Worm (Caenorhabditis elegans) whole organism, mixed stage, embryonic: ENCODE results near the gene R02E12.12.

Experiments
- M03D4.4 ChIP-seq: sonication (generic microtip); optimal IDR thresholded peaks from 2 replicates; lab custom pipeline; 2017; ENCODE audit warnings: mild to moderate bottlenecking, missing genetic modification characterization, missing compliant biosample characterization
- bed-3 ChIP-seq: fragments of 200-800 bp; sonication (Bioruptor generic); optimal IDR thresholded peaks from 3 replicates; lab custom pipeline; 2018; ENCODE audit warnings: mild to moderate bottlenecking, missing genetic modification characterization, moderate library complexity, missing compliant biosample characterization
- blmp-1 ChIP-seq: fragments of 150-350 bp; optimal IDR thresholded peaks from 2 replicates; lab custom pipeline; 2014; ENCODE audit warnings: missing biosample characterization, missing genetic modification characterization
- ceh-39 ChIP-seq: fragments of 150-350 bp; optimal IDR thresholded peaks from 2 replicates; lab custom pipeline; 2014; ENCODE audit warnings: missing biosample characterization, missing genetic modification characterization
- ceh-83 ChIP-seq: fragments of 200-800 bp; sonication (Bioruptor generic); optimal IDR thresholded peaks from 2 replicates; lab custom pipeline; 2018; ENCODE audit warnings: mild to moderate bottlenecking, missing genetic modification characterization, missing compliant biosample characterization
- ces-1 ChIP-seq: fragments of 150-350 bp; optimal IDR thresholded peaks from 2 replicates; lab custom pipeline; 2014; ENCODE audit warnings: missing biosample characterization, missing genetic modification reagents, missing genetic modification characterization
- cnd-1 ChIP-seq: fragments of 200-800 bp; sonication (Bioruptor generic); optimal IDR thresholded peaks from 2 replicates; lab custom pipeline; 2018; ENCODE audit warnings: mild to moderate bottlenecking, missing genetic modification characterization, missing compliant biosample characterization
- drap-1 ChIP-seq: fragments of 200-800 bp; sonication (Bioruptor generic); optimal IDR thresholded peaks from 3 replicates; lab custom pipeline; 2018; ENCODE audit warnings: mild to moderate bottlenecking, missing genetic modification characterization, missing compliant biosample characterization
- flh-1 ChIP-seq: fragments of 200-800 bp; sonication (Bioruptor generic); optimal IDR thresholded peaks from 2 replicates; lab custom pipeline; 2018; ENCODE audit warnings: mild to moderate bottlenecking, missing genetic modification characterization, moderate library complexity, missing compliant biosample characterization
- ham-2 ChIP-seq: fragments of 200-800 bp; sonication (Bioruptor generic); optimal IDR thresholded peaks from 2 replicates; lab custom pipeline; 2018; ENCODE audit warnings: mild to moderate bottlenecking, missing genetic modification characterization, missing compliant biosample characterization
- hlh-1 ChIP-seq: fragments of 150-350 bp; optimal IDR thresholded peaks from 2 replicates; lab custom pipeline; 2014; ENCODE audit warnings: missing biosample characterization, missing genetic modification reagents, missing genetic modification characterization
- lin-32 ChIP-seq: fragments of 200-800 bp; sonication (Bioruptor generic); optimal IDR thresholded peaks from 2 replicates; lab custom pipeline; 2018; ENCODE audit warnings: mild to moderate bottlenecking, missing genetic modification characterization, missing compliant biosample characterization
- lsy-2 ChIP-seq: fragments of 150-350 bp; optimal IDR thresholded peaks from 2 replicates; lab custom pipeline; 2014; ENCODE audit warnings: missing biosample characterization, missing genetic modification characterization
- mab-5 ChIP-seq: fragments of 150-350 bp; optimal IDR thresholded peaks from 2 replicates; lab custom pipeline; 2014; ENCODE audit warnings: missing biosample characterization, missing genetic modification characterization
- mep-1 ChIP-seq: fragments of 150-350 bp; optimal IDR thresholded peaks from 2 replicates; lab custom pipeline; 2017; ENCODE audit warnings: missing biosample characterization, missing genetic modification reagents, missing genetic modification characterization, inconsistent platforms
- mls-2 ChIP-seq: sonication (generic microtip); optimal IDR thresholded peaks from 2 replicates; lab custom pipeline; 2016; ENCODE audit warnings: mild to moderate bottlenecking, missing genetic modification characterization, moderate library complexity, missing compliant biosample characterization
- nhr-12 ChIP-seq: fragments of 150-350 bp; optimal IDR thresholded peaks from 2 replicates; lab custom pipeline; 2014; ENCODE audit warnings: missing biosample characterization, missing genetic modification characterization
- nhr-2 ChIP-seq: fragments of 150-350 bp; optimal IDR thresholded peaks from 2 replicates; lab custom pipeline; 2014; ENCODE audit warnings: missing biosample characterization, missing genetic modification characterization
- nhr-237 ChIP-seq: fragments of 150-350 bp; optimal IDR thresholded peaks from 2 replicates; lab custom pipeline; 2014; ENCODE audit warnings: missing biosample characterization, missing genetic modification characterization
- nhr-28 ChIP-seq: fragments of 150-350 bp; optimal IDR thresholded peaks from 2 replicates; lab custom pipeline; 2014; ENCODE audit warnings: missing biosample characterization, missing genetic modification characterization
- pha-4 ChIP-seq: fragments of 150-350 bp; optimal IDR thresholded peaks from 2 replicates; lab custom pipeline; 2018; ENCODE audit warnings: missing biosample characterization, missing genetic modification reagents, missing genetic modification characterization
- sem-2 ChIP-seq: fragments of 200-800 bp; sonication (Bioruptor generic); optimal IDR thresholded peaks from 2 replicates; lab custom pipeline; 2018; ENCODE audit warnings: mild to moderate bottlenecking, missing genetic modification characterization, missing compliant biosample characterization
- snpc-4 ChIP-seq: fragments of 150-350 bp; optimal IDR thresholded peaks from 2 replicates; lab custom pipeline; 2014; ENCODE audit warnings: missing biosample characterization, missing genetic modification characterization
- tbx-8 ChIP-seq: fragments of 200-800 bp; sonication (Bioruptor generic); optimal IDR thresholded peaks from 2 replicates; lab custom pipeline; 2018; ENCODE audit warnings: mild to moderate bottlenecking, missing genetic modification characterization, moderate library complexity, missing compliant biosample characterization
- unc-120 ChIP-seq: sonication (generic microtip); optimal IDR thresholded peaks from 2 replicates; lab custom pipeline; 2017; ENCODE audit warnings: missing genetic modification characterization, missing compliant biosample characterization; ENCODE audit not compliant: poor library complexity, severe bottlenecking
- unc-39 ChIP-seq: fragments of 150-350 bp; optimal IDR thresholded peaks from 2 replicates; lab custom pipeline; 2014; ENCODE audit warnings: missing biosample characterization, missing genetic modification characterization
- unc-62 ChIP-seq: fragments of 150-350 bp; optimal IDR thresholded peaks from 2 replicates; lab custom pipeline; 2014; ENCODE audit warnings: missing biosample characterization, missing genetic modification reagents, missing genetic modification characterization
- zip-8 ChIP-seq: fragments of 150-350 bp; optimal IDR thresholded peaks from 2 replicates; lab custom pipeline; 2014; ENCODE audit warnings: missing biosample characterization, missing genetic modification characterization
- ztf-11 ChIP-seq: fragments of 150-350 bp; optimal IDR thresholded peaks from 2 replicates; lab custom pipeline; 2014; ENCODE audit warnings: missing biosample characterization, missing genetic modification characterization

Gene R02E12.12

DNA sequence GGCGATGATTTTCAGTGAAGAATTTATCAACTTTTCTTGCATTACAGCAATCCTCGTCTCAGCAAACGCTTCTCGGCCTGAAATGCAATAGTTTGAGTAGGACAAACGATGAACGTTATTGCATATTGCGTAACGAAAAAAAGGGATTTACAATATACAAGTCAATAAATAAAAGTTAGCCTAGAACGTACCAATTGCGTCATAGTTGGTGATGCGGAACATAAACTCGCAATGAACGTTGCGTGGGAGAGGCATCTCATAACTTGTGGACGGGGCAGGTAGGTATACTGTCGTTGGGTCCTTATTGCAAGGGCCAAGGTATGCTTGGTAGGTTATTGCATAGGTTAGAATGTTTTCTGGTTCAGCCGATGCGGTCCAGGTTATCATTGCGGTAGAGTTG lies 32.5 kb upstream of the R02E12.12 start:
- no peak for TF ChIP-seq hlh-1
- TF ChIP-seq zip-8 (tag; lab: Kevin White, UChicago): peak; percentile 98
- TF ChIP-seq nhr-2 (tag; lab: Kevin White, UChicago): peak; percentile 83
- no peak for TF ChIP-seq mep-1 (tag; lab: Kevin White, UChicago)

DNA sequence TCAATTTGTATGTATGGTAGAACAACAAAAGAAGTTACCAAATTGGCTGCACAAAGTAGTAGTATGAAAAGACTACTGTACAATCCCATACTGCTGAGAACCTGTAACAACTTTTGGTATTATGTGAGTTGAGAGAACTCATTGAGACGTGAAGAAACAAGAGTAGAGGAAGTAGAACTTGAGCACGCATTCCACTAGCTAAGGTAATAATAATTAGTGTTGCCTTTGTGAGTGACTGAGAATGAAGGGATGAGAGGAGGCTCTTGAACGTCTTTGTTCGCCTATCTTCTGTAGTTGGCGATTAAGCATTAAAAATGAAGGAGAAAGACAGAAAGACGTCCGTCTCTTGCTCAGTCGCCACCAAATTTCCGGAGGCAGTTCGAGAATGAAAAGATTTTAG lies 29.8 kb upstream of the R02E12.12 start, which contains the start of gene C16B8.4:
C16B8.4 (minus strand) TSS at position 101 of the 400 bp plus-strand sequence.
- TF ChIP-seq unc-62 (GFP tag; lab: Kevin White, UChicago): no peak
- TF ChIP-seq ham-2: no peak
- TF ChIP-seq cnd-1: no peak
- no peak for TF ChIP-seq nhr-12 (tag; lab: Kevin White, UChicago)
- TF ChIP-seq nhr-2 (tag; lab: Kevin White, UChicago): no peak
- TF ChIP-seq tbx-8 (GFP tag; lab: Kevin White, UChicago): no peak
- TF ChIP-seq mls-2 (tag; lab: Kevin White, UChicago): no peak
- TF ChIP-seq snpc-4: no peak
- no peak for TF ChIP-seq mab-5 (tag; lab: Kevin White, UChicago)
- no peak for TF ChIP-seq flh-1
- no peak for TF ChIP-seq sem-2
- no peak for TF ChIP-seq zip-8 (tag; lab: Kevin White, UChicago)
- no peak for TF ChIP-seq bed-3 (GFP tag; lab: Kevin White, UChicago)
- TF ChIP-seq ceh-39 (tag; lab: Kevin White, UChicago): no peak
- TF ChIP-seq lin-32: no peak
- TF ChIP-seq lsy-2 (tag; lab: Kevin White, UChicago): no peak
- no peak for TF ChIP-seq ces-1 (GFP tag; lab: Kevin White, UChicago)
- TF ChIP-seq, all 35 proteins: peak for 0

DNA sequence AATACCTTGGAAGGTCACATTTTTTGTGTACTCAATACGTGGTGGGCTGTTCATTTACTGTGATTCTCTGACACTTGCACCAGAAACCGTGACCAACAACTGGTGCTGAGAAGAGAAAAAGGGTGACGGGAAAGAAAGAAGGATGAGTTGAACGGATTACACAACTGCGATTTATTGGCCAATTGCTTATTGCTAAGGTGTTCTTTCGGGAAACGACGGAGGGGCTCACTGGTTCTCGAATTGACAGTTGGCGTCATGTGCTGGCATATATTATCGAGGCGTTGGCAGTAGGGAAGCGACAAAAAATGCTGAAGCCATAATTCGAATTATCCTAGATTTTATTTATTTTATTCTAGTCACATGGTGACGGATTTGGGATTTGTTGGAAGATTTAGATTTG lies 29.2 kb upstream of the R02E12.12 start:
- TF ChIP-seq hlh-1 (peak; percentile 87), sem-2 (no peak), nhr-28 (no peak), drap-1 (GFP tag; lab: Kevin White, UChicago) (no peak), nhr-2 (tag; lab: Kevin White, UChicago) (peak; percentile 39), unc-62 (GFP tag; lab: Kevin White, UChicago) (no peak), pha-4 (tag; lab: Kevin White, UChicago) (no peak), blmp-1 (tag; lab: Kevin White, UChicago) (no peak), mls-2 (tag; lab: Kevin White, UChicago) (no peak), nhr-12 (tag; lab: Kevin White, UChicago) (no peak), M03D4.4 (tag; lab: Kevin White, UChicago) (no peak)

- no peak for TF ChIP-seq unc-120 (tag; lab: Kevin White, UChicago)
- TF ChIP-seq hlh-1: peak; percentile 81
- no peak for TF ChIP-seq ham-2
- TF ChIP-seq mep-1 (tag; lab: Kevin White, UChicago): no peak
- peak; percentile 77 for TF ChIP-seq unc-62 (GFP tag; lab: Kevin White, UChicago)
- no peak for TF ChIP-seq unc-39 (tag; lab: Kevin White, UChicago)
- no peak for TF ChIP-seq snpc-4
- no peak for TF ChIP-seq lsy-2 (tag; lab: Kevin White, UChicago)
- TF ChIP-seq ceh-39 (tag; lab: Kevin White, UChicago): no peak
Observed at ce11 chrX:3976755-3977154, 26.6 kb upstream of the R02E12.12 start.

DNA sequence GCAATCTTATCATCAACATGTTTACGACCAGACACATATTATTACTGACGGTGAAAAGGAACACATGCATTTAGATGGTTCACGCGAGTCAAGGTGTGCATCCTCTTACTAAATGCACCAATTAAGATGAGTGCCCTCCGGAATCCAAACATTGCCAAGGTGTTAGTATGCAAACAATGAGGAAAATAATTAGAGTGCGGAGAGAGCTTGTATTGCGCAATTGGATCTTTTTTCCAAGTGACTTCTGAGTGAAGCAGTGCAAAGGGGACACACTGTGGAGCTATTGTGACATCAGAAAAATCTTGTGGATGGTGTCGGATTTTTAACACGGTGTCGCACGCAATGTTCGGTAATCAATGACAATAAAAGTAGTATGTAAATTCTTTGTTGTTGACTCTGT lies 26.0 kb upstream of the R02E12.12 start:
- no peak for TF ChIP-seq mep-1 (tag; lab: Kevin White, UChicago)
- TF ChIP-seq M03D4.4 (tag; lab: Kevin White, UChicago): no peak
- TF ChIP-seq ham-2: no peak
- TF ChIP-seq blmp-1 (tag; lab: Kevin White, UChicago): no peak
- TF ChIP-seq ceh-83 (GFP tag; lab: Kevin White, UChicago): no peak
- no peak for TF ChIP-seq nhr-237 (tag; lab: Kevin White, UChicago)
- peak; percentile 83 for TF ChIP-seq nhr-2 (tag; lab: Kevin White, UChicago)
- peak; percentile 92 for TF ChIP-seq zip-8 (tag; lab: Kevin White, UChicago)
- peak; percentile 37 for TF ChIP-seq mls-2 (tag; lab: Kevin White, UChicago)

ce11 chrX:3979146-3979545 lies 24.2 kb upstream of the R02E12.12 start:
- TF ChIP-seq ztf-11 (tag; lab: Kevin White, UChicago): no peak
- TF ChIP-seq ces-1 (GFP tag; lab: Kevin White, UChicago): peak; percentile 66
